Worm (Caenorhabditis elegans): ENCODE measurements around the gene cogc-2.

ce11 chrIV:7003323-7003722 is 36.1 kb downstream of the cogc-2 start, which contains the start of gene cht-3:
- no peak for TF ChIP-seq blmp-1 (tag; optimal IDR thresholded peaks at IDR 0.05)
- no peak for TF ChIP-seq grh-1 (GFP tag; IDR thresholded peaks at IDR 0.05)
- TF ChIP-seq hlh-17 (GFP tag; optimal IDR thresholded peaks at IDR 0.05; ENCODE audit: borderline replicate concordance), result no peak
- TF ChIP-seq nhr-11 (tag; optimal IDR thresholded peaks at IDR 0.05), result no peak
- no peak for TF ChIP-seq ama-1 (optimal IDR thresholded peaks at IDR 0.05)
- no peak for TF ChIP-seq lin-39 (tag; optimal IDR thresholded peaks at IDR 0.05)
- no peak for TF ChIP-seq lsy-2 (tag; optimal IDR thresholded peaks at IDR 0.05)
- no peak for TF ChIP-seq sptf-1 (tag; optimal IDR thresholded peaks at IDR 0.05)
- no peak for TF ChIP-seq xbp-1 (tag; optimal IDR thresholded peaks at IDR 0.05)
